Worm (Caenorhabditis elegans) whole organism, L4/young adult: ENCODE data around the gene npr-8.

Source experiments
- W03F9.2 ChIP-seq: fragments of 150-350 bp; optimal IDR thresholded peaks from 2 replicates; lab custom pipeline; 2014; ENCODE audit warnings: missing biosample characterization, missing genetic modification characterization
- him-1 ChIP-seq: sonication (generic microtip); optimal IDR thresholded peaks from 2 replicates; lab custom pipeline; 2016; ENCODE audit warnings: missing genotype, missing genetic modification reagents, missing genetic modification characterization, missing compliant biosample characterization

- TF ChIP-seq him-1 (tag; lab: Kevin White, UChicago) = no peak
- TF ChIP-seq W03F9.2 (tag; lab: Kevin White, UChicago) = no peak
These were observed at the start of gene npr-8 for ce11 chrX:7376941-7377340.
